Fruit fly (Drosophila melanogaster): ENCODE measurements around the gene jvl.

Gene jvl

DNA sequence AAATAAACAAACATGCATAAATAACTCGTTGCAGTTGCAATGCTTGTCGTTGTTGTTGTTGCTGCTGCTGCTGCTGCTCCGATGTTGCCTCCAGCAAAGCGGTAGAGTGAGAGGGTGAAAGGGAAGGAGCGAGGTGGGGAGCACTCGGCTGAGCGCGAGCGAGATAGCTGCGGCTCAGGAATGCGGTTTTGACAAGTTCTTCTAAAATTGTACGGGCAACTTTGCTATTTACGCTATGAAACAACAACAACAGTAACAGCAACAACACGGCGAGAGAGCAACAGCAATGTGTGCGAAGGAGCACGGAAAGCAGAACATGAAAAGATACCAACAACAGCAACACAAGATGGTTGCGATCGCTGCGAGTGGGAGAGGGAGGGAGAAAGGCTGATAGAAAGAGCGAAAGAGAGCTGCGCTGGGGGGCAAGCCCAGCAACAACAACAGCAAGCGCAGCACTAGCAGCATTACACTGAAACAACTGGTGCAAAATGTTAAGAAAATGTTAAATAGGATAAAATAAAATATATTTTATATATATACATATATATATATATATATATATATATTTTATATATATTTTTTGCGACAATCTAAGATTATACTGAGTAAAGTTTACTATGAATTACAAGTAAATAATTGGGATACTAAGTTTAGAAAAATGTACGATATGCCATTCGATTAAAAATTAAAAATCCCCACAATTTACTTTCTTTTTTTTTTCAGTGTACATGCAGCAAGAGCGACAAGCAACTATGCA lies 27.1 kb upstream of the jvl start (continued):
- peak; percentile 52; the same call in 1 of the 2 replicates for TF ChIP-seq Nf-YA (GFP tag; IDR thresholded peaks at IDR 0.05)
- peak; percentile 97 for TF ChIP-seq kni (GFP tag; optimal IDR thresholded peaks at IDR 0.05)
- peak; percentile 84 for TF ChIP-seq CG13424 (tag; optimal IDR thresholded peaks at IDR 0.05)
- TF ChIP-seq H2.0 (GFP tag; IDR thresholded peaks at IDR 0.05): peak; percentile 22; the same call in 1 of the 2 replicates
- no peak for TF ChIP-seq exex (tag; optimal IDR thresholded peaks at IDR 0.05)
- TF ChIP-seq repo (GFP tag; optimal IDR thresholded peaks at IDR 0.05): no peak
- no peak for TF ChIP-seq CG3065 (GFP tag; optimal IDR thresholded peaks at IDR 0.05)
- TF ChIP-seq Bteb2 (GFP tag; optimal IDR thresholded peaks at IDR 0.05): no peak
- no peak for TF ChIP-seq CG9932 (GFP tag; IDR thresholded peaks at IDR 0.05)
- peak; percentile 86 for TF ChIP-seq zen (tag; optimal IDR thresholded peaks at IDR 0.05)
- TF ChIP-seq CG12769 (tag; optimal IDR thresholded peaks at IDR 0.05): peak; percentile 46
- peak; percentile 87 for TF ChIP-seq nmo (GFP tag; optimal IDR thresholded peaks at IDR 0.05)
- TF ChIP-seq CG8944 (GFP tag; optimal IDR thresholded peaks at IDR 0.05): peak; percentile 36
- TF ChIP-seq CG5245 (GFP tag; optimal IDR thresholded peaks at IDR 0.05): peak; percentile 81
- TF ChIP-seq Sox100B (GFP tag; optimal IDR thresholded peaks at IDR 0.05): peak; percentile 91
- no peak for TF ChIP-seq Dbx (GFP tag; IDR thresholded peaks at IDR 0.05)
- TF ChIP-seq CG12219 (GFP tag; optimal IDR thresholded peaks at IDR 0.05): no peak
- TF ChIP-seq sens (GFP tag): peak; percentile 59
- TF ChIP-seq tio (GFP tag; optimal IDR thresholded peaks at IDR 0.05): no peak
- no peak for TF ChIP-seq mam (GFP tag; optimal IDR thresholded peaks at IDR 0.05)
- TF ChIP-seq CG17612 (GFP tag; IDR thresholded peaks at IDR 0.05): no peak
- peak; percentile 61; the same call in 2 of the 3 replicates for TF ChIP-seq croc (GFP tag; conservative IDR thresholded peaks at IDR 0.05)
- TF ChIP-seq cato (GFP tag; optimal IDR thresholded peaks at IDR 0.05; ENCODE audit: borderline replicate concordance): no peak
- peak; percentile 94 for TF ChIP-seq CG14710 (tag; optimal IDR thresholded peaks at IDR 0.05)
- no peak for TF ChIP-seq Hr39 (optimal IDR thresholded peaks at IDR 0.05)
- TF ChIP-seq lov (optimal IDR thresholded peaks at IDR 0.05): no peak
- TF ChIP-seq lov (GFP tag; IDR thresholded peaks at IDR 0.05): no peak
- TF ChIP-seq NC2α (GFP tag; optimal IDR thresholded peaks at IDR 0.05): no peak
- TF ChIP-seq crol (GFP tag; IDR thresholded peaks at IDR 0.05): peak; percentile 94
- TF ChIP-seq B-H1 (GFP tag; IDR thresholded peaks at IDR 0.05): no peak
- peak; percentile 89 for TF ChIP-seq CG1832 (GFP tag; optimal IDR thresholded peaks at IDR 0.05)
- peak; percentile 16; the same call in 1 of the 3 replicates for TF ChIP-seq CG11695 (GFP tag; IDR thresholded peaks at IDR 0.05)
- peak; percentile 90 for TF ChIP-seq CG10267 (tag; optimal IDR thresholded peaks at IDR 0.05)
- peak; percentile 39 for TF ChIP-seq chn (GFP tag; optimal IDR thresholded peaks at IDR 0.05)
- TF ChIP-seq oc (tag; optimal IDR thresholded peaks at IDR 0.05): peak; percentile 71
- no peak for TF ChIP-seq Dll (GFP tag; IDR thresholded peaks at IDR 0.05; ENCODE audit: partially characterized antibody)
- TF ChIP-seq ERR (GFP tag; optimal IDR thresholded peaks at IDR 0.05): no peak
- no peak for TF ChIP-seq CG31365 (tag; optimal IDR thresholded peaks at IDR 0.05)
- no peak for TF ChIP-seq CG7372 (GFP tag; IDR thresholded peaks at IDR 0.05)
- TF ChIP-seq CG7963 (GFP tag; IDR thresholded peaks at IDR 0.05; ENCODE audit: partially characterized antibody): no peak
- TF ChIP-seq lab (GFP tag; optimal IDR thresholded peaks at IDR 0.05): peak; percentile 65
- peak; percentile 69 for TF ChIP-seq CG6813 (GFP tag; optimal IDR thresholded peaks at IDR 0.05)
- no peak for TF ChIP-seq lbe (GFP tag; optimal IDR thresholded peaks at IDR 0.05)
- TF ChIP-seq Antp (GFP tag; optimal IDR thresholded peaks at IDR 0.05): no peak
- no peak for TF ChIP-seq bigmax (GFP tag; optimal IDR thresholded peaks at IDR 0.05)
- TF ChIP-seq Doc3 (GFP tag; IDR thresholded peaks at IDR 0.05; ENCODE audit: partially characterized antibody): no peak
- TF ChIP-seq chif (GFP tag; optimal IDR thresholded peaks at IDR 0.05): peak in 1 of 2 experiments; percentile 32
- no peak for TF ChIP-seq Elba2 (GFP tag; optimal IDR thresholded peaks at IDR 0.05)
- TF ChIP-seq Six4 (GFP tag; optimal IDR thresholded peaks at IDR 0.05): peak; percentile 79
- TF ChIP-seq CG30020 (tag; optimal IDR thresholded peaks at IDR 0.05): no peak

Data from whole organism, embryonic.